Worm (Caenorhabditis elegans): ENCODE results near the gene nhr-40.

ce11 chrX:2553433-2553860 lies 40.4 kb upstream of the nhr-40 start:
- TF ChIP-seq set-16 (GFP tag; IDR thresholded peaks at IDR 0.05), result peak; percentile 28; the same call in 1 of the 2 replicates
- TF ChIP-seq pha-4 (GFP tag; IDR thresholded peaks at IDR 0.05), result peak; percentile 83
- no peak for TF ChIP-seq pha-4 (tag; optimal IDR thresholded peaks at IDR 0.05)
- no peak for TF ChIP-seq lin-15B (tag; optimal IDR thresholded peaks at IDR 0.05)
- peak; percentile 93 for TF ChIP-seq nhr-41 (GFP tag; IDR thresholded peaks at IDR 0.05)
- TF ChIP-seq ceh-82 (tag; optimal IDR thresholded peaks at IDR 0.05), result no peak
- no peak for TF ChIP-seq nhr-11 (tag; optimal IDR thresholded peaks at IDR 0.05)
- peak; percentile 94 for TF ChIP-seq hlh-30 (tag; optimal IDR thresholded peaks at IDR 0.05; ENCODE audit: insufficient read depth)
- TF ChIP-seq lin-29 (GFP tag; IDR thresholded peaks at IDR 0.05), result peak; percentile 48; the same call in 1 of the 2 replicates
- TF ChIP-seq snpc-4 (tag; optimal IDR thresholded peaks at IDR 0.05), result no peak
- TF ChIP-seq Y48G9A.11 (GFP tag; IDR thresholded peaks at IDR 0.05), result peak; percentile 66
